Fruit fly (Drosophila melanogaster): ENCODE measurements around the gene RpL28.

The RpL28 gene

DNA sequence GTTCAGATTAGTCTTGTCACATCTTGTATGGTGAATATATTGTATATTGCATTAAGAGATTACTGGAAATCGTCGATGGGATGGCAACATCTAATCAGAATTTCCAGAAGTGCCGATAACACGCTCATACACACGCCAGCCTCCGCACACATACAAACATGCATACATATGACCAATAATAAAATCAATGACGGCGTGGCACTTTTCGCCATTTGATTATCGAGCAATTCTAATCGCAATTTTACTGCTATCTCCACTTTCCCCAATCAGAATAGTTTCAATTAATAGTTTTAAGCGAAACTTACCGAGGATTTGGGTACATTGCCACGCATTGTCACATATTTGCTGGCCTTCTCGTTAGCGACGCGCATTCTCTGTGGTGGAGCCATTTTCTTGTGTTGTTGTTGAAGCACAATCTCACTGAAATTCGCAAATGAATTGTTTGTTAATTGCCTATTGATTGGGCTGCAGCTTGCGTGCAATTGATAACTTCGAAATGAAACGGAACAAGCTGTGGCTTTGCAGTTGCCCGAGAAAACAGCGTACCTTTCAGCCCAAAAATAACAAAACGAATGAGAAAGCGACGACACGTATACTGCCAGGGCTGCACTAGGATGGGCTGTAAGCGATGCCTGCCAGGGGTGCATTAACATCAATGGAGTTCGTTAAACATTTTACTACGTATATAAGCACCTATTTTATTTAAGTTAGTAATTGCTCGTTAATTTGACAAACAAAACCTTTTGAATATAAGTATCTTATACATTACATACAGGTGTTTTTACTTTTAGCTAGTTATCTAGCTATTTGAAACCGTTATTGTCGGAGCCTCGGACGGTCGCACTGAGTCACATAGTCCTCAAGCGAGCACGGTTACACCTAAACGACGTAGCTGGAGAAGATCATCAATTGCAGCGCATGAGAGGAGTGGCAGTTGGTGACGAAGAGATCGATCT, 24.0 kb downstream of the RpL28 start, which contains the start of the genes CG32276 and gry (continued):
- peak; percentile 89 for TF ChIP-seq fru (GFP tag; optimal IDR thresholded peaks at IDR 0.05)
- TF ChIP-seq Hr78 (GFP tag; optimal IDR thresholded peaks at IDR 0.05), result no peak
- peak; percentile 88 for TF ChIP-seq woc (GFP tag; optimal IDR thresholded peaks at IDR 0.05)
- TF ChIP-seq Hr83 (GFP tag; optimal IDR thresholded peaks at IDR 0.05; ENCODE audit: poor library complexity, severe bottlenecking), result peak; percentile 57
- TF ChIP-seq foxo (GFP tag; optimal IDR thresholded peaks at IDR 0.05), result peak in 1 of 2 experiments; percentile 90
- peak; percentile 63 for TF ChIP-seq CG9705 (GFP tag; optimal IDR thresholded peaks at IDR 0.05)
- TF ChIP-seq HLH106 (tag; optimal IDR thresholded peaks at IDR 0.05), result peak; percentile 79
- no peak for TF ChIP-seq Vsx2 (GFP tag; optimal IDR thresholded peaks at IDR 0.05; ENCODE audit: partially characterized antibody)
- no peak for TF ChIP-seq sage (GFP tag; optimal IDR thresholded peaks at IDR 0.05)
- no peak for TF ChIP-seq Hnf4 (GFP tag; optimal IDR thresholded peaks at IDR 0.05)
- TF ChIP-seq Dif (GFP tag; optimal IDR thresholded peaks at IDR 0.05; ENCODE audit: partially characterized antibody), result no peak
- no peak for TF ChIP-seq tai (GFP tag; optimal IDR thresholded peaks at IDR 0.05)

DNA sequence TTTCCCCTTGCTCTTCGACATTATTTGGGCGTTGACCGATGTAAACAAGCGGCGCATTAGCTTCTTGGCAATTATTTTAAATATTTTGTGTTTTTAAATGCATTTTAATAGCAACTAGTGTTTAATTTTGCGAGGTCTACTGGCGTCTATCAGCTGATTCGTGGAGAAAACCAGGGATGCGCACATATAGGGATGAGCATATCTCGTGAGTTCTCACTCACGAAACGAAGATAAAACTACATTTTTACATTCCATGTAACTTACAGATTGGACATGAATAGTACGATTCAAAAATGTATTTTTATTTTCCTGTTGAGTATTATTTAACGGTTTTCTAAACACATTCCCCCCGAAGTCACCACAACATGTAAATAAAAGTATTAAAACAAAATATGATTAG, 25.3 kb downstream of the RpL28 start, which contains the start of gene CG14966:
Gene CG14966, minus strand, starts transcription at position 168 of the 400 bp plus-strand sequence.
- no peak for TF ChIP-seq Hr78 (GFP tag; optimal IDR thresholded peaks at IDR 0.05)
- TF ChIP-seq Hr83 (GFP tag; optimal IDR thresholded peaks at IDR 0.05; ENCODE audit: poor library complexity, severe bottlenecking), result peak; percentile 55
- TF ChIP-seq Hnf4 (GFP tag; optimal IDR thresholded peaks at IDR 0.05), result peak; percentile 79
- peak; percentile 5 for TF ChIP-seq sv (GFP tag; optimal IDR thresholded peaks at IDR 0.05)
- TF ChIP-seq h (GFP tag; optimal IDR thresholded peaks at IDR 0.05), result peak; percentile 55
- no peak for TF ChIP-seq Myc (optimal IDR thresholded peaks at IDR 0.05)
- TF ChIP-seq br (GFP tag; optimal IDR thresholded peaks at IDR 0.05), result peak; percentile 45
- TF ChIP-seq jim (GFP tag; optimal IDR thresholded peaks at IDR 0.05), result peak; percentile 14
- no peak for TF ChIP-seq Rel (GFP tag; optimal IDR thresholded peaks at IDR 0.05)
- peak; percentile 55 for TF ChIP-seq Rel (tag; optimal IDR thresholded peaks at IDR 0.05)
- TF ChIP-seq woc (GFP tag; optimal IDR thresholded peaks at IDR 0.05), result peak; percentile 68
- TF ChIP-seq Dfd (GFP tag; optimal IDR thresholded peaks at IDR 0.05), result no peak
- TF ChIP-seq Sp1 (GFP tag; optimal IDR thresholded peaks at IDR 0.05), result peak; percentile 15
- TF ChIP-seq foxo (GFP tag; optimal IDR thresholded peaks at IDR 0.05), result peak in 1 of 2 experiments; percentile 59
- TF ChIP-seq fru (GFP tag; optimal IDR thresholded peaks at IDR 0.05), result peak; percentile 43
- TF ChIP-seq ey (GFP tag; optimal IDR thresholded peaks at IDR 0.05), result no peak
- TF ChIP-seq CG9705 (GFP tag; optimal IDR thresholded peaks at IDR 0.05), result peak; percentile 13
- TF ChIP-seq tai (GFP tag; optimal IDR thresholded peaks at IDR 0.05), result no peak
- TF ChIP-seq sage (GFP tag; optimal IDR thresholded peaks at IDR 0.05), result peak; percentile 25
- peak; percentile 50 for TF ChIP-seq Jra (GFP tag; optimal IDR thresholded peaks at IDR 0.05)
- peak; percentile 25 for TF ChIP-seq HLH106 (tag; optimal IDR thresholded peaks at IDR 0.05)
- peak; percentile 44 for TF ChIP-seq OdsH (GFP tag; optimal IDR thresholded peaks at IDR 0.05)
- TF ChIP-seq rgr (GFP tag; optimal IDR thresholded peaks at IDR 0.05), result peak; percentile 59
- no peak for TF ChIP-seq pan (optimal IDR thresholded peaks at IDR 0.05)

DNA sequence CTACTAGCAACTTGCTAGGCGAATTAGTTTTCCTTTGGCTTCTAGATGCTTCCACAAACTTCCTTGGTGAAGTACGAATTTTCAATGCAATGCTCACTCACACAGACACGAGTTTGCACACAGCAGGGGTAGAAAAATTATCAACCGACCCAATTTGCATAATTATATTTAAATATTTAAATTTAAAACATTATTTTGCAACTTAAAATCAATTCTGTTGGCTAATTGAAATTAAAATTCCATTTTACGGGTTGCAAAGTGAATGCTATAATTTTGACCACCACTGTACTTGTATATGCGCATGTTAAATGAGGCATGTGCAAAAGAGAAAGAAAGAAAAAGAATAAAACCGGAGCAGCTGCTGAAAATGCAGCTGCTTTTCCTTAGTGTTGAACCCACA, 28.7 kb downstream of the RpL28 start:
- no peak for TF ChIP-seq Dfd (GFP tag; optimal IDR thresholded peaks at IDR 0.05)
- TF ChIP-seq Rel (GFP tag; optimal IDR thresholded peaks at IDR 0.05), result peak; percentile 95
- peak; percentile 81 for TF ChIP-seq Rel (tag; optimal IDR thresholded peaks at IDR 0.05)
- peak; percentile 87 for TF ChIP-seq CG32264 (GFP tag; optimal IDR thresholded peaks at IDR 0.05)
- peak; percentile 94 for TF ChIP-seq HLH106 (tag; optimal IDR thresholded peaks at IDR 0.05)
- peak; percentile 97 for TF ChIP-seq h (GFP tag; optimal IDR thresholded peaks at IDR 0.05)
- peak; percentile 55 to 97 for TF ChIP-seq foxo (GFP tag; optimal IDR thresholded peaks at IDR 0.05)
- TF ChIP-seq Sp1 (GFP tag; optimal IDR thresholded peaks at IDR 0.05), result peak; percentile 95
- no peak for TF ChIP-seq Mio (GFP tag; optimal IDR thresholded peaks at IDR 0.05)
- no peak for TF ChIP-seq dl (GFP tag; optimal IDR thresholded peaks at IDR 0.05; ENCODE audit: insufficient read depth in 1 of 2, partially characterized antibody in 2 of 2)
- TF ChIP-seq sv (GFP tag; optimal IDR thresholded peaks at IDR 0.05), result peak; percentile 67
- TF ChIP-seq ey (GFP tag; optimal IDR thresholded peaks at IDR 0.05), result peak; percentile 88
- TF ChIP-seq Abd-B (GFP tag; optimal IDR thresholded peaks at IDR 0.05), result no peak
- no peak for TF ChIP-seq lola (GFP tag; optimal IDR thresholded peaks at IDR 0.05)
- peak; percentile 97 for TF ChIP-seq OdsH (GFP tag; optimal IDR thresholded peaks at IDR 0.05)
- TF ChIP-seq woc (GFP tag; optimal IDR thresholded peaks at IDR 0.05), result peak; percentile 85
- peak; percentile 68 for TF ChIP-seq Hr83 (GFP tag; optimal IDR thresholded peaks at IDR 0.05; ENCODE audit: poor library complexity, severe bottlenecking)
- TF ChIP-seq Jra (GFP tag; optimal IDR thresholded peaks at IDR 0.05), result peak; percentile 85
- TF ChIP-seq br (GFP tag; optimal IDR thresholded peaks at IDR 0.05), result peak; percentile 92
- peak; percentile 84 for TF ChIP-seq dmrt93B (GFP tag; optimal IDR thresholded peaks at IDR 0.05)
- peak; percentile 93 for TF ChIP-seq brk (GFP tag; optimal IDR thresholded peaks at IDR 0.05)
- peak; percentile 25 for TF ChIP-seq CG9705 (GFP tag; optimal IDR thresholded peaks at IDR 0.05)
- no peak for TF ChIP-seq Hr78 (GFP tag; optimal IDR thresholded peaks at IDR 0.05)
- TF ChIP-seq dsf (GFP tag; optimal IDR thresholded peaks at IDR 0.05; ENCODE audit: borderline replicate concordance), result peak; percentile 54
- peak; percentile 84 for TF ChIP-seq GATAd (GFP tag; optimal IDR thresholded peaks at IDR 0.05)
- TF ChIP-seq tai (GFP tag; optimal IDR thresholded peaks at IDR 0.05), result no peak
- peak; percentile 95 for TF ChIP-seq sage (GFP tag; optimal IDR thresholded peaks at IDR 0.05)
- peak; percentile 95 for TF ChIP-seq psq (GFP tag; optimal IDR thresholded peaks at IDR 0.05)
- TF ChIP-seq rgr (GFP tag; optimal IDR thresholded peaks at IDR 0.05), result peak; percentile 97
- peak; percentile 93 for TF ChIP-seq fru (GFP tag; optimal IDR thresholded peaks at IDR 0.05)
- peak; percentile 90 for TF ChIP-seq Hnf4 (GFP tag; optimal IDR thresholded peaks at IDR 0.05)
